Worm (Caenorhabditis elegans): ENCODE measurements around the gene pho-4.

ce11 chrII:5200987-5201582, 37.2 kb downstream of the pho-4 start:
- no peak for TF ChIP-seq lim-6 (tag; optimal IDR thresholded peaks at IDR 0.05)
- TF ChIP-seq dmd-4 (tag; optimal IDR thresholded peaks at IDR 0.05; ENCODE audit: borderline replicate concordance), result no peak
- no peak for TF ChIP-seq ttx-3 (tag; optimal IDR thresholded peaks at IDR 0.05)
- no peak for TF ChIP-seq pat-9 (tag; optimal IDR thresholded peaks at IDR 0.05)
- TF ChIP-seq ets-4 (tag; optimal IDR thresholded peaks at IDR 0.05), result no peak
- TF ChIP-seq hlh-8 (tag; optimal IDR thresholded peaks at IDR 0.05), result no peak
- TF ChIP-seq F13H6.1 (tag; optimal IDR thresholded peaks at IDR 0.05), result no peak
- no peak for TF ChIP-seq nhr-232 (tag; optimal IDR thresholded peaks at IDR 0.05)
- TF ChIP-seq dve-1 (tag; optimal IDR thresholded peaks at IDR 0.05), result no peak
- TF ChIP-seq ama-1 (optimal IDR thresholded peaks at IDR 0.05), result no peak
- TF ChIP-seq pqm-1 (tag; optimal IDR thresholded peaks at IDR 0.05), result no peak
- TF ChIP-seq pha-4 (tag; optimal IDR thresholded peaks at IDR 0.05), result no peak
- no peak for TF ChIP-seq eyg-1 (tag; optimal IDR thresholded peaks at IDR 0.05)

Data from whole organism, late embryonic.